Fruit fly (Drosophila melanogaster): ENCODE data around the gene alpha-Est5.

alpha-Est5 gene

DNA sequence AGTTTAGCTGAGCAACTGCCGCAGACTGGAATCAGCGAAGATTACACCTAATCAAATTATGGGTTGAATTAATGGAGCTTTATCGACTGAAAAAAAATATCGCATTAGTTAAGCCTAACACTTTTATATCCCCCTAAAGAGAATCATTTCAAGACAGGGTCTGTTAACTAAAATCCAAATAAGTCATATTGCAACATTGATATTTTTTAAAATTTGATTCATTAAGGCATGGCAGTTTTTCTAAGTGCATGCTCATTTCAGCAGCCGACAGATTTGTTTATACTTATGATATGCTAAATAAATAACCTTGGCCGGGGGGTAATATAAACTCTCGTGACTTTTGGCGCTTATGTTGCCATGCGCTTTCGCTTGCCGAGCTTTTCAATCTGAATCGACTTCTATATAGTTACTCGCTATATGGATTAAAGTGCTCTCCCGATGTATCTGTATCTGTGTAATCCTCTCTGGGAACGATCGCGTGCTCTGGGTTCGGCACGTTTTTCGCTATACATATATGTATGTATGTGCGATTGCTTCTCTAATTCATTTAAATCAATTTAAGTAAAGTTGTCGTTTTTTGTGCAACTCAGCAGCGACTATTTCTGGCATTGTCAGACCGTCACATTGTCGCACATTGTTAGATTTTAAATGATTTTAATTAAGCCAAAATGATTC is 29.7 kb downstream of the alpha-Est5 start:
- peak; percentile 69 for TF ChIP-seq E2f1 (GFP tag; IDR thresholded peaks at IDR 0.05)
- TF ChIP-seq CG12769 (tag; optimal IDR thresholded peaks at IDR 0.05), result peak; percentile 97
- peak; percentile 66 for TF ChIP-seq CG1602 (GFP tag; optimal IDR thresholded peaks at IDR 0.05)
- 0 out of 2 replicates have a peak, but pooled peaks have one; percentile 6 for TF ChIP-seq dimm (GFP tag; IDR thresholded peaks at IDR 0.05)
- TF ChIP-seq Myb (GFP tag; optimal IDR thresholded peaks at IDR 0.05), result peak; percentile 80
- no peak for TF ChIP-seq Dp (GFP tag; optimal IDR thresholded peaks at IDR 0.05)
- TF ChIP-seq Fer2 (tag; optimal IDR thresholded peaks at IDR 0.05), result peak; percentile 45
- peak; percentile 42 for TF ChIP-seq CG16863 (GFP tag; optimal IDR thresholded peaks at IDR 0.05)
- TF ChIP-seq CG2202 (tag; optimal IDR thresholded peaks at IDR 0.05), result no peak
- TF ChIP-seq CG7786 (GFP tag; optimal IDR thresholded peaks at IDR 0.05), result peak; percentile 90
- no peak for TF ChIP-seq CG6654 (GFP tag; optimal IDR thresholded peaks at IDR 0.05)
- TF ChIP-seq Lim3 (GFP tag; IDR thresholded peaks at IDR 0.05), result no peak
- no peak for TF ChIP-seq BEAF-32 (GFP tag; optimal IDR thresholded peaks at IDR 0.05)
- TF ChIP-seq CG14860 (GFP tag; IDR thresholded peaks at IDR 0.05; ENCODE audit: partially characterized antibody), result no peak
- no peak for TF ChIP-seq CG14710 (tag; optimal IDR thresholded peaks at IDR 0.05)
- peak; percentile 71 for TF ChIP-seq Hand (GFP tag; optimal IDR thresholded peaks at IDR 0.05)
- TF ChIP-seq vfl (GFP tag; optimal IDR thresholded peaks at IDR 0.05), result peak; percentile 86
- TF ChIP-seq kni (GFP tag; optimal IDR thresholded peaks at IDR 0.05), result no peak
- TF ChIP-seq nau (GFP tag; optimal IDR thresholded peaks at IDR 0.05), result peak; percentile 69
- no peak for TF ChIP-seq amos (GFP tag; IDR thresholded peaks at IDR 0.05; ENCODE audit: partially characterized antibody)
- TF ChIP-seq ken (GFP tag; IDR thresholded peaks at IDR 0.05), result 0 out of 3 replicates have a peak, but pooled peaks have one; percentile 23
- TF ChIP-seq jumu (GFP tag; optimal IDR thresholded peaks at IDR 0.05), result peak; percentile 76
- peak; percentile 23 for TF ChIP-seq CG11723 (GFP tag; optimal IDR thresholded peaks at IDR 0.05)
- peak; percentile 77 to 78 for TF ChIP-seq Hr51 (GFP tag; optimal IDR thresholded peaks at IDR 0.05)
- TF ChIP-seq HLH54F (GFP tag; optimal IDR thresholded peaks at IDR 0.05), result peak; percentile 91
- TF ChIP-seq slbo (GFP tag; IDR thresholded peaks at IDR 0.05), result peak; percentile 97
- TF ChIP-seq CG3163 (GFP tag; optimal IDR thresholded peaks at IDR 0.05), result peak; percentile 56
- TF ChIP-seq mirr (GFP tag; optimal IDR thresholded peaks at IDR 0.05), result peak; percentile 56
- no peak for TF ChIP-seq Sry-β (GFP tag; optimal IDR thresholded peaks at IDR 0.05)
- no peak; the same call in 2 of the 3 replicates for TF ChIP-seq otp (GFP tag; IDR thresholded peaks at IDR 0.05)
- peak; percentile 91 for TF ChIP-seq Fer3 (tag; optimal IDR thresholded peaks at IDR 0.05)
- TF ChIP-seq gt (GFP tag; IDR thresholded peaks at IDR 0.05), result no peak
- peak; percentile 46 for TF ChIP-seq cato (GFP tag; optimal IDR thresholded peaks at IDR 0.05; ENCODE audit: borderline replicate concordance)
- peak; percentile 14 for TF ChIP-seq CG14965 (GFP tag; optimal IDR thresholded peaks at IDR 0.05; ENCODE audit: borderline replicate concordance)
- peak; percentile 89 for TF ChIP-seq PHDP (tag; optimal IDR thresholded peaks at IDR 0.05)
- TF ChIP-seq her (GFP tag; optimal IDR thresholded peaks at IDR 0.05), result peak; percentile 85
- peak; percentile 94 for TF ChIP-seq Bteb2 (GFP tag; optimal IDR thresholded peaks at IDR 0.05)
- TF ChIP-seq CG12659 (GFP tag; optimal IDR thresholded peaks at IDR 0.05), result peak; percentile 86
- no peak for TF ChIP-seq CG9797 (GFP tag; optimal IDR thresholded peaks at IDR 0.05)
- no peak for TF ChIP-seq unc-4 (GFP tag; IDR thresholded peaks at IDR 0.05; ENCODE audit: partially characterized antibody)
- TF ChIP-seq nerfin-1 (tag; optimal IDR thresholded peaks at IDR 0.05), result no peak
- peak; percentile 95 for TF ChIP-seq CG18599 (GFP tag; optimal IDR thresholded peaks at IDR 0.05)
- TF ChIP-seq CG17361 (GFP tag; IDR thresholded peaks at IDR 0.05), result peak; percentile 67
- TF ChIP-seq rib (GFP tag; IDR thresholded peaks at IDR 0.05), result peak; percentile 91
- TF ChIP-seq Abd-B (GFP tag; optimal IDR thresholded peaks at IDR 0.05), result peak; percentile 66
- peak; percentile 38; the same call in 1 of the 2 replicates for TF ChIP-seq CG31441 (GFP tag; IDR thresholded peaks at IDR 0.05)
- no peak for TF ChIP-seq Tbp (GFP tag; optimal IDR thresholded peaks at IDR 0.05)
- TF ChIP-seq Ets65A (GFP tag), result peak; percentile 98
- peak; percentile 76; the same call in 1 of the 2 replicates for TF ChIP-seq CG11085 (GFP tag; IDR thresholded peaks at IDR 0.05)
